Worm (Caenorhabditis elegans) whole organism, L3 larva: ENCODE measurements around the gene ivns-1.

Experiments used
- elt-2 ChIP-seq: sonication (generic microtip); optimal IDR thresholded peaks from 2 replicates; lab custom pipeline; 2016; ENCODE audit warnings: missing genetic modification reagents, mild to moderate bottlenecking, missing genetic modification characterization, missing compliant biosample characterization
- nhr-11 ChIP-seq: fragments of 150-350 bp; optimal IDR thresholded peaks from 2 replicates; lab custom pipeline; 2014; ENCODE audit warnings: missing biosample characterization, missing genetic modification characterization
- pqm-1 ChIP-seq: fragments of 150-350 bp; optimal IDR thresholded peaks from 2 replicates; lab custom pipeline; 2017; ENCODE audit warnings: missing biosample characterization, missing genetic modification characterization, inconsistent platforms
- sea-2 ChIP-seq: fragments of 150-350 bp; sonication (generic microtip); optimal IDR thresholded peaks from 4 replicates; lab custom pipeline; 2014; ENCODE audit warnings: missing biosample characterization, missing genetic modification reagents, missing genetic modification characterization

- TF ChIP-seq nhr-11 (tag; lab: Kevin White, UChicago) (no peak), elt-2 (tag; lab: Kevin White, UChicago) (no peak), sea-2 (GFP tag; lab: Kevin White, UChicago) (no peak), pqm-1 (tag; lab: Kevin White, UChicago) (no peak)
Observed at ce11 chrX:12637978-12638377, 3.8 kb upstream of the ivns-1 start.
